Worm (Caenorhabditis elegans) whole organism, L2 larva: ENCODE measurements around the gene sprr-1.

Experiments
- C34F6.9 ChIP-seq: fragments of 150-350 bp; optimal IDR thresholded peaks from 2 replicates; lab custom pipeline; 2014; ENCODE audit warnings: missing biosample characterization, missing genetic modification characterization
- R02D3.7 ChIP-seq: fragments of 150-350 bp; optimal IDR thresholded peaks from 2 replicates; lab custom pipeline; 2014; ENCODE audit warnings: missing biosample characterization, missing genetic modification characterization
- ZK546.5 ChIP-seq: sonication (generic microtip); optimal IDR thresholded peaks from 2 replicates; lab custom pipeline; 2017; ENCODE audit warnings: missing biosample characterization, missing genetic modification characterization
- alr-1 ChIP-seq: fragments of 150-350 bp; optimal IDR thresholded peaks from 2 replicates; lab custom pipeline; 2014; ENCODE audit warnings: missing biosample characterization, missing genetic modification characterization
- aly-2 ChIP-seq: fragments of 150-350 bp; optimal IDR thresholded peaks from 2 replicates; lab custom pipeline; 2014; ENCODE audit warnings: missing biosample characterization, missing genetic modification characterization
- ama-1 ChIP-seq: fragments of 150-350 bp; optimal IDR thresholded peaks from 2 replicates; lab custom pipeline; 2018; ENCODE audit warnings: inconsistent platforms
- blmp-1 ChIP-seq: sonication (generic microtip); optimal IDR thresholded peaks from 2 replicates; lab custom pipeline; 2017; ENCODE audit warnings: missing genetic modification characterization, mild to moderate bottlenecking, missing compliant biosample characterization, antibody characterized with exemption, moderate library complexity; ENCODE audit not compliant: insufficient read depth
- ceh-82 ChIP-seq: fragments of 150-350 bp; optimal IDR thresholded peaks from 2 replicates; lab custom pipeline; 2014; ENCODE audit warnings: missing biosample characterization, missing genetic modification characterization
- crh-2 ChIP-seq: sonication (generic microtip); optimal IDR thresholded peaks from 2 replicates; lab custom pipeline; 2017; ENCODE audit warnings: missing biosample characterization, missing genetic modification characterization
- dmd-4 ChIP-seq: sonication (generic microtip); optimal IDR thresholded peaks from 2 replicates; lab custom pipeline; 2017; ENCODE audit warnings: missing biosample characterization, missing genetic modification characterization
- elt-3 ChIP-seq: sonication (generic microtip); optimal IDR thresholded peaks from 2 replicates; lab custom pipeline; 2017; ENCODE audit warnings: missing biosample characterization, missing genetic modification characterization
- fos-1 ChIP-seq: fragments of 150-350 bp; optimal IDR thresholded peaks from 2 replicates; lab custom pipeline; 2014; ENCODE audit warnings: missing biosample characterization, missing genetic modification characterization
- gmeb-1 ChIP-seq: fragments of 150-350 bp; optimal IDR thresholded peaks from 2 replicates; lab custom pipeline; 2014; ENCODE audit warnings: missing biosample characterization, missing genetic modification characterization
- lin-11 ChIP-seq: fragments of 150-350 bp; sonication (generic microtip); optimal IDR thresholded peaks from 2 replicates; lab custom pipeline; 2014; ENCODE audit warnings: missing biosample characterization, missing genetic modification characterization, inconsistent platforms, mixed read lengths
- lsy-2 ChIP-seq, 2 experiments: fragments of 150-350 bp in 1 of 2; sonication (generic microtip) in 1 of 2; optimal IDR thresholded peaks; 2 replicates each; lab custom pipeline; 2014 to 2017; ENCODE audit warnings: missing biosample characterization in 2 of 2, missing genetic modification characterization in 2 of 2
- mab-5 ChIP-seq: fragments of 150-350 bp; optimal IDR thresholded peaks from 2 replicates; lab custom pipeline; 2014; ENCODE audit warnings: missing biosample characterization, missing genetic modification characterization
- nhr-10 ChIP-seq: sonication (generic microtip); optimal IDR thresholded peaks from 2 replicates; lab custom pipeline; 2017; ENCODE audit warnings: missing biosample characterization, missing genetic modification characterization
- nhr-23 ChIP-seq: fragments of 150-350 bp; optimal IDR thresholded peaks from 2 replicates; lab custom pipeline; 2014; ENCODE audit warnings: missing biosample characterization, missing genetic modification reagents, missing genetic modification characterization
- nhr-25 ChIP-seq: fragments of 150-350 bp; sonication (generic microtip); optimal IDR thresholded peaks from 3 replicates; lab custom pipeline; 2014; ENCODE audit warnings: missing biosample characterization, missing genetic modification characterization
- nhr-6 ChIP-seq: fragments of 150-350 bp; optimal IDR thresholded peaks from 2 replicates; lab custom pipeline; 2014; ENCODE audit warnings: missing biosample characterization, missing genetic modification characterization
- nhr-77 ChIP-seq: fragments of 150-350 bp; optimal IDR thresholded peaks from 2 replicates; lab custom pipeline; 2014; ENCODE audit warnings: missing biosample characterization, missing genetic modification characterization
- peb-1 ChIP-seq: fragments of 150-350 bp; optimal IDR thresholded peaks from 2 replicates; lab custom pipeline; 2014; ENCODE audit warnings: missing biosample characterization, missing genetic modification characterization
- sma-3 ChIP-seq: sonication (generic microtip); optimal IDR thresholded peaks from 2 replicates; lab custom pipeline; 2016; ENCODE audit warnings: missing genetic modification reagents, missing genetic modification characterization, missing compliant biosample characterization
- sma-9 ChIP-seq, 2 experiments: fragments of 150-350 bp in 1 of 2; sonication (generic microtip) in 1 of 2; optimal IDR thresholded peaks; 2 replicates each; lab custom pipeline; 2014 to 2016; ENCODE audit warnings: missing genetic modification characterization in 2 of 2, mild to moderate bottlenecking in 1 of 2, missing biosample characterization in 1 of 2, missing compliant biosample characterization in 1 of 2, missing genetic modification reagents in 1 of 2, moderate library complexity in 1 of 2
- snpc-4 ChIP-seq: fragments of 150-350 bp; optimal IDR thresholded peaks from 2 replicates; lab custom pipeline; 2014; ENCODE audit warnings: missing biosample characterization, missing genetic modification characterization
- unc-55 ChIP-seq: fragments of 150-350 bp; sonication (generic microtip); optimal IDR thresholded peaks from 3 replicates; lab custom pipeline; 2014; ENCODE audit warnings: missing biosample characterization, missing genetic modification reagents, missing genetic modification characterization
- unc-62 ChIP-seq: fragments of 150-350 bp; optimal IDR thresholded peaks from 2 replicates; lab custom pipeline; 2014; ENCODE audit warnings: missing biosample characterization, missing genetic modification reagents, missing genetic modification characterization
- ztf-1 ChIP-seq: fragments of 200-800 bp; sonication (Bioruptor generic); conservative IDR thresholded peaks from 2 replicates; pipeline ENCODE4 v1.3.6; 2022; ENCODE audit warnings: missing genetic modification characterization, missing compliant biosample characterization
- ztf-11 ChIP-seq: sonication (generic microtip); optimal IDR thresholded peaks from 2 replicates; lab custom pipeline; 2017; ENCODE audit warnings: missing biosample characterization, missing genetic modification characterization
- ztf-4 ChIP-seq: fragments of 150-350 bp; optimal IDR thresholded peaks from 2 replicates; lab custom pipeline; 2014; ENCODE audit warnings: missing biosample characterization, missing genetic modification characterization

The sprr-1 gene

ce11 chrX:15466032-15466431 lies at the start of gene sprr-1:
Gene sprr-1 (plus strand): TSS chrX:15466300.
- no peak for TF ChIP-seq crh-2
- no peak for TF ChIP-seq nhr-10
- no peak for TF ChIP-seq lsy-2 (tag; optimal IDR thresholded peaks at IDR 0.05; lab: Kevin White, UChicago)
- no peak for TF ChIP-seq lin-11 (tag; lab: Kevin White, UChicago)

- TF ChIP-seq R02D3.7 (tag; lab: Kevin White, UChicago) = no peak
- no peak for TF ChIP-seq sma-3 (GFP tag; lab: Kevin White, UChicago)
- TF ChIP-seq aly-2 (tag; lab: Kevin White, UChicago) = no peak
- TF ChIP-seq ZK546.5 (tag; lab: Kevin White, UChicago) = no peak
- TF ChIP-seq alr-1 (tag; lab: Kevin White, UChicago) = no peak
- no peak for TF ChIP-seq unc-62 (GFP tag; lab: Kevin White, UChicago)
- no peak for TF ChIP-seq sma-9 (GFP tag; optimal IDR thresholded peaks at IDR 0.05; lab: Kevin White, UChicago)
- TF ChIP-seq sma-9 (tag; optimal IDR thresholded peaks at IDR 0.05; lab: Kevin White, UChicago) = no peak
- no peak for TF ChIP-seq lsy-2 (tag; optimal IDR thresholded peaks at IDR 0.05; lab: Kevin White, UChicago)
- TF ChIP-seq elt-3 = no peak
- TF ChIP-seq snpc-4 (tag; lab: Kevin White, UChicago) = no peak
- TF ChIP-seq C34F6.9 (tag; lab: Kevin White, UChicago) = no peak
- TF ChIP-seq ama-1 (lab: Kevin White, UChicago) = no peak
- TF ChIP-seq ztf-4 = no peak
- no peak for TF ChIP-seq ztf-11 (tag; lab: Kevin White, UChicago)
- no peak for TF ChIP-seq nhr-23 (tag; lab: Kevin White, UChicago)
- no peak for TF ChIP-seq nhr-77 (tag; lab: Kevin White, UChicago)
- TF ChIP-seq mab-5 (tag; lab: Kevin White, UChicago) = no peak
- no peak for TF ChIP-seq dmd-4 (tag; lab: Kevin White, UChicago)
- TF ChIP-seq blmp-1 (tag; lab: Kevin White, UChicago) = no peak
- TF ChIP-seq, all 48 proteins: peak for 0
Measured at ce11 chrX:15420671-15421070, 45.4 kb upstream of the sprr-1 start, which contains the start of gene F39D8.3. Gene F39D8.3 (plus strand): TSS chrX:15420971.

- TF ChIP-seq blmp-1 (tag; lab: Kevin White, UChicago) (no peak), sma-3 (GFP tag; lab: Kevin White, UChicago) (peak; percentile 39), crh-2 (peak; percentile 22), nhr-10 (no peak), ceh-82 (no peak), gmeb-1 (peak; percentile 5), sma-9 (GFP tag; optimal IDR thresholded peaks at IDR 0.05; lab: Kevin White, UChicago) (peak; percentile 24), sma-9 (tag; optimal IDR thresholded peaks at IDR 0.05; lab: Kevin White, UChicago) (no peak), fos-1 (tag; lab: Kevin White, UChicago) (peak; percentile 85), nhr-6 (tag; lab: Kevin White, UChicago) (no peak)
Measured at ce11 chrX:15423708-15424423, 42.2 kb upstream of the sprr-1 start.

ce11 chrX:15427931-15428330 lies 38.2 kb upstream of the sprr-1 start, which contains the start of gene nas-13:
Gene nas-13 (minus strand): TSS chrX:15428253.
- peak; percentile 40 for TF ChIP-seq blmp-1 (tag; lab: Kevin White, UChicago)
- TF ChIP-seq aly-2 (tag; lab: Kevin White, UChicago) = no peak
- TF ChIP-seq ceh-82 = no peak
- no peak for TF ChIP-seq lsy-2 (tag; optimal IDR thresholded peaks at IDR 0.05; lab: Kevin White, UChicago)
- no peak for TF ChIP-seq mab-5 (tag; lab: Kevin White, UChicago)

- TF ChIP-seq snpc-4 (tag; lab: Kevin White, UChicago) (no peak), peb-1 (tag; lab: Kevin White, UChicago) (no peak), unc-55 (GFP tag; lab: Kevin White, UChicago) (peak; percentile 1)
Measured at ce11 chrX:15430983-15431382, 35.1 kb upstream of the sprr-1 start, which contains the start of gene blos-8. Gene blos-8 (minus strand): TSS chrX:15431198.

ce11 chrX:15433487-15433886 lies 32.6 kb upstream of the sprr-1 start, which contains the start of gene flp-32:
Gene flp-32 (plus strand): TSS chrX:15433787.
- TF ChIP-seq mab-5 (tag; lab: Kevin White, UChicago) = no peak
- TF ChIP-seq nhr-25 (tag; lab: Kevin White, UChicago) = no peak
- TF ChIP-seq sma-9 (GFP tag; optimal IDR thresholded peaks at IDR 0.05; lab: Kevin White, UChicago) = no peak
- TF ChIP-seq sma-9 (tag; optimal IDR thresholded peaks at IDR 0.05; lab: Kevin White, UChicago) = no peak
- no peak for TF ChIP-seq ztf-1 (GFP tag; lab: Robert Waterston, UW)
- TF ChIP-seq ama-1 (lab: Kevin White, UChicago) = no peak
- TF ChIP-seq unc-55 (GFP tag; lab: Kevin White, UChicago) = no peak
- no peak for TF ChIP-seq alr-1 (tag; lab: Kevin White, UChicago)
- TF ChIP-seq elt-3 = no peak
